Worm (Caenorhabditis elegans) whole organism, L4/young adult: ENCODE measurements around the gene clec-150.

Experiments
- W03F9.2 ChIP-seq: fragments of 150-350 bp; optimal IDR thresholded peaks from 2 replicates; lab custom pipeline; 2014; ENCODE audit warnings: missing biosample characterization, missing genetic modification characterization
- dao-5 ChIP-seq: sonication (generic microtip); optimal IDR thresholded peaks from 2 replicates; lab custom pipeline; 2016; ENCODE audit warnings: missing genotype, missing genetic modification characterization, moderate library complexity, missing compliant biosample characterization
- him-1 ChIP-seq: sonication (generic microtip); optimal IDR thresholded peaks from 2 replicates; lab custom pipeline; 2016; ENCODE audit warnings: missing genotype, missing genetic modification reagents, missing genetic modification characterization, missing compliant biosample characterization

The clec-150 gene

DNA sequence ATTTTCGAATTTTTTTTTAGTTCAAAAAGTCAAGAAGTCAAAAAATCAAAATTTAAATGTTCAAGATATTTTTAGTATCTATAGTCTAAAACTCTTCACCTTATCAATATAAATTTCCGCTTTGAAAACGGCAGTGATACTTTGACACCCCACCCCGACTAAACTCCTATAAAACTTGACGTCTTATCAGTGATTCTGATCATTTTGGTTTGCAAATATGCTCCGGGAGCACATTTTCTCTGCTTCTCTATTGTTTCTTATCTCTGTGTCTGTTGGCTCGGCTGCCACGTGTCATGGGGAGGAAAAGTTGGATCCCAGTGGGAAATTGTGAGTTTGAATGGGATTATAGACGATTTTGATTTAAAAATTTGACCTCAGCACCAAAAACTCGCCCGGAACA is at the start of gene clec-150:
TSS of gene clec-150 (plus strand) at position 198 of the 400 bp plus-strand sequence.
- TF ChIP-seq W03F9.2 (no peak), dao-5 (tag; lab: Kevin White, UChicago) (no peak), him-1 (tag; lab: Kevin White, UChicago) (no peak)

DNA sequence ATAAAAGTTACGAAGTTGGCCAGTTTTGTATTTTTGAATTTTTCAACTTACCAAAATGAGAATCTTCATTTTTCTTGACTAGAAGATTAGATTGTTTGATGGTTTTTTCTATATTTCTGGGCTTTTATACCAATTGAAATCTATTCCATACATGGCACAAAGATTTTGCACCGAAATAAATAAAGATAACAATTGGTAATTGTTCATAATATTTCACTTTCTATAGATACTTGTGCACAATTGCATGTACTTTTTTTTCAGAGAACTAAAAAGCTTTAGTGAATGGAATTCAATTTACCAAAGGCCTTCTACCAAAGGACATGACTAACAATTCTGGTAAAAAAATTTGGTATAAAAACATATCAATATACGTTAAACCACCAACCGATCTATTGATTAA is 48.0 kb upstream of the clec-150 start, which contains the start of the genes T12B5.15 and T12B5.14:
TSS of gene T12B5.15 (minus strand) at position 101 of the 400 bp plus-strand sequence.
TSS of gene T12B5.14 (plus strand) at position 321 of the 400 bp plus-strand sequence.
- TF ChIP-seq him-1 (tag; lab: Kevin White, UChicago) (no peak), W03F9.2 (no peak), dao-5 (tag; lab: Kevin White, UChicago) (no peak)

DNA sequence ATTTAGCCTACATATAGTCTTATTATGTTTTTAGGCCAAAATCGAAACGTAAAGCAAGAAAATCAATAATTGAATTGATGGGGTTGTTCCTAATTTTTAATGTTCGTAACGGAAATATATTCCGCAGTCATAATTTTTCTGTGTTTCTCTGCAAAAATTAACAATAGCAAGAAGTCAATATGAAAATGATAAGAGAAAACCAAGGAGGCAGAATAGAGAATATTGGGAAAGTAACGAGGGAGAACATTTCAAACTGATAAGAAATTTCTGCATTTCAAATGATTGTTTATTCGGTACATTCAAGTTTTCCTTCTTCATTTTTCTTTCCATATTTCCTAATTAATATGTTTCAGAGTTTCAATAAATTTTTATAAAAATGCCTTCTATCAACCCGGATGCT is 46.5 kb upstream of the clec-150 start, which contains the start of gene fbxa-54:
TSS of gene fbxa-54 (plus strand) at position 354 of the 400 bp plus-strand sequence.
- TF ChIP-seq W03F9.2 (no peak), dao-5 (tag; lab: Kevin White, UChicago) (no peak), him-1 (tag; lab: Kevin White, UChicago) (no peak)

DNA sequence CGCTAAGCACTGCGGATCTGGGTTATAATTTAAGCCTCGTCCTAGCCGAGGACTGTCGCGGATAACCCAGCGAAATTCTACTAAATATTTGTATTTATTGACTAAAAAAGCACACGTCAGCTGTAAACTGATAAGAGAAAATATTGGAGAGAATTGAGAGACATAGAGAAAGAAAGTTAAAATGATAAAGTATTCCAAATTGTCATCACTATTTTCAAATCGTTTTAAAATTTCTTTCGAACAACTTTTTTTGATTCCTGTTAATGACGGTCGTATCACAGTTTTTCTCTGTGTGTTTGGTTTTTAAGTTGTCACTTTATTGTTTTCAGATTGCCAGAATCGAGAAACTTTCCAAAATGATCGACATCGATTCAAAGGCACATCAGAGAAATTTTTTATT is 40.6 kb upstream of the clec-150 start, which contains the start of gene fbxa-51:
TSS of gene fbxa-51 (plus strand) at position 322 of the 400 bp plus-strand sequence.
- no peak for TF ChIP-seq W03F9.2

DNA sequence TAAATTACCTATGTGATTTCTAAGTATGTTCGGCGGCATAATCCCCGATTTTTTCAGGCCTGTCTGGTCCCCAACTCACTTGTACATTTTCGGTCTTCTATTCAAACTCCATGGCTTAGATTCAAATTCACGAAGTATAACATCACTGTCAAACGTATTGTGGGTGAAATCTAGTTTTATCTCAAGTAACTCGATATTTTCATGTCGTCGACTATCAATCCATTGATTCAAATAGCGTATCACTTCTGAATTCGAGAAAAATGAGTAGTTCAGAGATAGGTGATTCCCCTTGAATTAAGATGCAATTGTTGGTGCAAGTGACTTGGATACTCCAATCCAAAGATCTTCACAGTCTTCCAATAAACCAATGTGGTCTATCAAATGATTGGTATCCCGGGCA is 37.9 kb upstream of the clec-150 start:
- TF ChIP-seq him-1 (tag; lab: Kevin White, UChicago) = no peak
- TF ChIP-seq W03F9.2 = no peak
- TF ChIP-seq dao-5 (tag; lab: Kevin White, UChicago) = no peak

DNA sequence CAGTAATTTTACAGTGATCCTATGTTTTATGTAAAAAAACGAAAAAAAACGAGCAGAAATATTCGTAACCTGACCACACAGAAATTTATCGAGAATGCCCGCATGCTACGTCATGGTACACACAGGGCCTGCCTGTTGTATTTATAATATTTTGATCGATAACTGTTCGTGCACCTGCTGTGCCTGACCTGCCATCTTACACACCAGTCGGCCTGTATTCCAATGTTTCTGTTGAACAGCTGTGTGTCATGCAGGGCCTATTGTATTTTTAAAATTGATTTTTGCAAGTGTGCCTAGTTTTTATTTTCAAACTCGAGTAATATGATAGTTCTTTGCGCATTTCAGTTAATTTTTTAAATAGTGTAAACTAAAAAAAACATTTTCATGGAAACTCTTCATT is 36.2 kb upstream of the clec-150 start:
- TF ChIP-seq him-1 (tag; lab: Kevin White, UChicago) (no peak), W03F9.2 (no peak), dao-5 (tag; lab: Kevin White, UChicago) (no peak)

DNA sequence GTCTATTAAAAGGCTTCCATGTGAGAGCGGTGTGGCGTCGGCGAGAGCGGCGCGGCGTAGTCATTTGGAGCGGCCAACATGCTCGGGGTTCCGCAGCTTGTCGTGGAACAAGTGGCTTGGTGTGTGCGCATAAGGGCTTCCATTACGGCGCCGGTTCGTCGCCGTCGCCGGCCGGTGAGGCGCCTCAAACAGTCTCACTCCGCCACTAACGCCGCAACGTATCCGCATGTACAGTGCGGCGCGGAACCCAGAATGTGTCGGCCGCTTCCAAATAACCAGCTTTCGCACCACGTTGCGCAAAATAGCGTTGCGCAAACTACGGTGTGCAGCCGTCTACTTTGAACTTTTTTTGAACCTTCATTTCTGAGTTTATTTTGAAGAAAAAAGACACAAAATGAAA is 31.6 kb upstream of the clec-150 start:
- TF ChIP-seq W03F9.2 = no peak
- TF ChIP-seq him-1 (tag; lab: Kevin White, UChicago) = no peak
- TF ChIP-seq dao-5 (tag; lab: Kevin White, UChicago) = no peak

DNA sequence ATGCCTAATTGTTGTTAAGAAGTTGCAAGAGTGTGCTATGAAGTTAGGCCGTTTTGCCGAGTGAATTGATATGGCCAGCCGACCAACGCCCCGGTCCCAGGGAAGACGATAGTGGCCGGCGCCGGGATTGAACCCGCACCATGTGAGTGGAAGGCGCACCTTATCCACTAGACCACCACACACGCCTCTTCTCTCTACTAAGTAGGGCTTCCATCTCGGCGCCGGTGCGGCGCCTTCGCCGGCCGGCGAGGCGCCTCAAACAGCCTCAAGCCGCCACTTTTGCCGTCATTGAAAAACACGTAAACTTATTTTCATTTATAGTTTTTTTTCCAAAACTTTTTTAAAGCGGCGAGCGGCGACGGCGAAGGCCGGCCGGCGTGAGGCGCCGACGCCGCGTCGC is 23.6 kb upstream of the clec-150 start:
- TF ChIP-seq him-1 (tag; lab: Kevin White, UChicago) = no peak
- TF ChIP-seq W03F9.2 = no peak

DNA sequence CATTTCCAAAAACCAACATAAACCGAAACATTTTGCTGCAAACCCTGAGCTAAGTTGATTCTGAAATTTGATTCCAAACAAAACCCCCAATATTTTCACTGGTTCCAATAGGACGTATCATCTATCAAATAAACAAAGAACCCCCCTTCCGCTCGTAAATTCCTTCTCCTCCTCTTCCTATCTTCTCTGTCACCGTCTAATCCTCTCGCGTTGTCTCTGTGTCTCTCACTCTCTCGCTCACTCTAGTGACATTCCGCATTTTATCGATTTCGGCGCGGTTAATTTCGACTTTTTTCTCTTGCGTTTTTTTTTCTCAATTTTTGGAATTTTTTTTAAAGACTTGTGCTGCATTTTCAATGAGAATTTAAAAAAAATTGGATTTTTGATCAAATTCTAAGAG is 20.5 kb upstream of the clec-150 start:
- no peak for TF ChIP-seq W03F9.2
- no peak for TF ChIP-seq dao-5 (tag; lab: Kevin White, UChicago)
- TF ChIP-seq him-1 (tag; lab: Kevin White, UChicago) = no peak

DNA sequence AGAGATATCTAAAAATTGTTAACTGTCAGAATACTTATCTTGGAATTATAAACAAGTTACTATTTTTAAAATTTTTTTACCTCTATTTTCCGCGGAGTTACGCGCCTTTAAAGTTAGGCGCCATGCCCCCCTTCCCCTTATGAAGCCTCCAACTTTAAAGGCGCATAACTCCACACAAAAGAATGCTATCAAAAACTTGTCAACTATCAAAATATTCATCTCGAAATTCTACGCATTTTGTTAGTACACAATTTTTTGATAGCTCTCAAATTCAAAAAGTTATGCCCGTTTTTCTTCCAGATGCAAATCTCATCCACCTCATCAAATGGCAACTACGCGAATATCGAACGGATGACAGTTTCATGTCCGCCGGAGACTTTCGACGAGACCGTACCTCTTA is 19.5 kb upstream of the clec-150 start, which contains the start of gene tbc-10:
TSS of gene tbc-10 (plus strand) at position 301 of the 400 bp plus-strand sequence.
- no peak for TF ChIP-seq him-1 (tag; lab: Kevin White, UChicago)
- no peak for TF ChIP-seq W03F9.2
- TF ChIP-seq dao-5 (tag; lab: Kevin White, UChicago) = no peak

DNA sequence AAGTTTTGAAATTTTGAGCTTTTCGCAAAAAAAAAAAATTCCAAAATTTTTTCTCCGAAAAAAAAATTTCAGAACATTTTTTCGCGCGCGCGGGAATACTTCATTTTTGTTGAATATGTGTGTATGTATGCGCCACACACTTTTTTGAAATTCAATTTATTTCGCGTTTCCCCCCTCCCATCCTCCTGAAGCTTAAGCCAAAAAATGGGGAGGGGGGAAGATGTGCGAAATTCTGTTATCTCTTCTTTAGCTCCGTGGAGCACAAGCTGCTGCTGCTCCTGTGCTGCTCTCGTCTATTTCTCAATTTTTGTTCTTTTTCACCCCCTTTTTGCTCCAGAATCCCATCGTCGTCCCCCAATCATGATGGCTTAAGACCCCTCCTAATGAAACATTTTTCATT is 12.9 kb upstream of the clec-150 start:
- no peak for TF ChIP-seq him-1 (tag; lab: Kevin White, UChicago)
- no peak for TF ChIP-seq dao-5 (tag; lab: Kevin White, UChicago)
- TF ChIP-seq W03F9.2 = no peak

DNA sequence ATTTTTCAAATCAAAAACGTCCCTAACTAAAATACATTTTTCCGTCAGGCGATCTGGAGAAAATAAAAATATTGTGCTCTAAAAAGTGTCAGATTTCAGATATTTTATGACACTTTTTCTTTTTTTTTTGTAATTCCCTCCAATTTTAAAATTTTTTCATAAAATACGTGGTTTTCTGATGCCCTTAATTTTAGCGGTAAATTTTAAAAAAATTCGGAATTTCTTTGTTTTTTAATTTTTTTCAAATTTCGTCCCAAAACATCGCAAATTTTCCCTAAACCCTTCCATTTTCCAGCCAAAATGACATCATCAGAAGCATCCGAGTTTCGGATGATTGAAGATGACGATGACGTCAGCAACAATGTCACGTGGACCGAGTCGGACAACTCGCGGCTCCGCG is 10.9 kb upstream of the clec-150 start, which contains the start of gene trp-2:
TSS of gene trp-2 (plus strand) at position 301 of the 400 bp plus-strand sequence.
- TF ChIP-seq him-1 (tag; lab: Kevin White, UChicago) (no peak), W03F9.2 (no peak), dao-5 (tag; lab: Kevin White, UChicago) (no peak)

DNA sequence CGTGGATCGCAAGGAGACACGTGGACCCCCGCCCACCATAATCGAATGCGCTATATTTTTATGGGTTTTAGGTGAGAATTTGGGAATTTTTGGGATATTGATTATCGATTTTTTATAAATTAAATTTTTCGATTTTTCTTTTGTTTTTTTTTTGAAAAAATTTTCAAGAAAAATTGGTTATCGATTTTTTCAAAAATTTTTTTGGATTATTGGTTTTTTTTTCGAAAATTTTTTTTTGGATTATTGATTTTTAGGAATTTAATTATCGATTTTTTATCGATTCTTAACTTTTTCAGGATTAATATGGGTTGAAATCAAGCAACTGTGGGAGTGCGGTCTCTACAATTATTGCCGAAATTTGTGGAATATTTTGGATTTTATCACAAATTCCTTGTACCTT is 5.9 kb upstream of the clec-150 start:
- TF ChIP-seq him-1 (tag; lab: Kevin White, UChicago) = no peak
- no peak for TF ChIP-seq W03F9.2
- no peak for TF ChIP-seq dao-5 (tag; lab: Kevin White, UChicago)

DNA sequence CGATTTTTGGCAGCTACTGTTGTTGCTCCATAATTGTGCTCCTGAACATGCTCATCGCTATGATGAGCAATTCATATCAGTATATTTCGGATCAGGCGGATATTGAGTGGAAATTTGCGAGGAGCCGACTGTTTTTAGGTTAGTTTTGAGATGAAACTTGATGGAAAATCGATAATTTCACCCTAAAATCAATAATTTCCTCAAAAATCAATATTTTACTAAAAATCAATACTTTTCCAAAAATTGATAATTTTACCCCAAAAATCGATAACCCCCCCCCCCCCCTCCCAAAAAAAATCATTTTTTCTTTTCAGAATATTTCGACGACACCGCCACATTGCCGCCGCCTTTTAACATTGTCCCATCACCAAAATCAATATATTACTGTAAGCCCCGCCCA is 3.7 kb upstream of the clec-150 start:
- no peak for TF ChIP-seq him-1 (tag; lab: Kevin White, UChicago)
- no peak for TF ChIP-seq W03F9.2
- TF ChIP-seq dao-5 (tag; lab: Kevin White, UChicago) = no peak

DNA sequence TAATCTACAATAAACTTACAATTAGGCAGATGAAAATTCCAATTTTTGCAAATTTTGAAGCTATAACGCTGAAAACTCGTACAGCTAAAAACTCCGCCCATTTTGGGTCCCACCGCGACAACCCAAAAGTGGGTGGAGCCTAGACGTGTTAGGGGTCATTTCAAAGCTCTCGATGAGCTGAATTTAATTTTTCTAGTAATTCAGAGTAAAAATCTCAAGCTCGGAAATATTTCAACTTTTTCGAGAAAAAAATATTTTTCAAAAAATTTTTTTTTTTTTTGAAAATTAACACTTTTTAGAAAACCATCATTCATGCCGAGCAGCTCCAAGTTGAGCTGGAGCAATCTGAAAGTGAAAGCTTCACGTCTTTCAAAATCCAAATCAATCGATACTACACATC is 1.2 kb upstream of the clec-150 start, which contains the start of gene R06B10.7:
TSS of gene R06B10.7 (minus strand) at position 101 of the 400 bp plus-strand sequence.
- TF ChIP-seq him-1 (tag; lab: Kevin White, UChicago) (no peak), W03F9.2 (no peak), dao-5 (tag; lab: Kevin White, UChicago) (no peak)
